Fruit fly (Drosophila melanogaster): ENCODE measurements around the gene alphaTub85E.

alphaTub85E gene

DNA sequence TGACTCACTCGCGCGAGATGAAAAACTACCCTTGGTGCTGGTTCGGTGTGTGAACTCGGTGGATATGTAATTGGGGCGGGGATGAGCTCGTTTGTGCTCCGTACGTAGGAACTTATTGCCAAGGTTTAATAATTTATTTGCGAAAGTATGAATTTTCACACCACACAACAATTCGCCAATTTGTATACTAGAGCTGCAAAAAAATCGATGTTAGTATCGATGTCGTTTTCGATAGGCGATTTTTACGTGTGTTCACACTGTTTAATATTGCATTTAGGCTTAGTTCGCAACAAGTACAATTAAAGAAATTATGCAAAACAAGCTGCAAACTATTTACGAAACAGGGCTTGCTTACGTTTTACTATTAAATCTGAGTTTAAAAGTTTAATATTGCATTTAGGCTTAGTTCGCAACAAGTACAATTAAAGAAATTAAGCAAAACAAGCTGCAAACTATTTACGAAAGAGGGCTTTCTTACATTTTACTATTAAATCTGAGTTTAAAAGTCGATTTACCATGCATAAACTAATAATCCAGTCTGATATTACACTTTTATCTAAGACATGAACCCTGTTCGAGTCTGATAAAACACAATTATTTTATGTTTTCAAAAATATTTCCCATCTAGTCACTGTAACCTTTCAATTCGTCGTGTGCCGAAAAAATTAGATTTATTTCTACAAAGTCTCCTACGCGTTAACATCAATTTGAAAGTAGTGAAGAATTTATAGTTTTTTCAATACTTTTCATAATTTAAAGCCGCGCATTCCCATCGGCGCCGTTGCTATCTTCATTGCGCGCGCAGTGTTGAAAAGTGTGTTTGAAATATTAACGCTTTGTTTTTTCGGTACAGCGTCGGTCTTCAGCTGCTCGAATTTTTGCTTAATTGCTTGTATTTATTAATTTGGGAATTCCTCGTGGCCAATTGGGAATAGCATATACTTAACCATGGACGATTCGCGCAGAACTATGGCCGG, 30.2 kb upstream of the alphaTub85E start, which contains the start of the genes Snap24 and CG8478 (continued):
- TF ChIP-seq eyg (GFP tag; optimal IDR thresholded peaks at IDR 0.05) (no peak), ci (GFP tag; IDR thresholded peaks at IDR 0.05) (no peak), schlank (tag; optimal IDR thresholded peaks at IDR 0.05) (no peak), CG11504 (tag; optimal IDR thresholded peaks at IDR 0.05) (no peak), ind (GFP tag; optimal IDR thresholded peaks at IDR 0.05) (no peak), HLH4C (GFP tag; IDR thresholded peaks at IDR 0.05; ENCODE audit: partially characterized antibody) (peak; percentile 77), amos (GFP tag; IDR thresholded peaks at IDR 0.05; ENCODE audit: partially characterized antibody) (peak; percentile 88), CG13624 (GFP tag; optimal IDR thresholded peaks at IDR 0.05) (no peak), her (GFP tag; optimal IDR thresholded peaks at IDR 0.05) (no peak), ham (GFP tag; IDR thresholded peaks at IDR 0.05) (no peak), nom (GFP tag; optimal IDR thresholded peaks at IDR 0.05) (no peak), sna (GFP tag; IDR thresholded peaks at IDR 0.05; ENCODE audit: partially characterized antibody) (peak; percentile 74), CG33213 (GFP tag; optimal IDR thresholded peaks at IDR 0.05) (no peak), CG7987 (GFP tag; optimal IDR thresholded peaks at IDR 0.05) (no peak), pfk (GFP tag; optimal IDR thresholded peaks at IDR 0.05) (no peak), CG34224 (GFP tag; IDR thresholded peaks at IDR 0.05; ENCODE audit: partially characterized antibody) (peak; percentile 79), CG12299 (tag; optimal IDR thresholded peaks at IDR 0.05) (no peak), CG8765 (GFP tag; IDR thresholded peaks at IDR 0.05) (no peak), nau (GFP tag; optimal IDR thresholded peaks at IDR 0.05) (no peak), Ada2b (GFP tag; IDR thresholded peaks at IDR 0.05) (no peak), cad (GFP tag; optimal IDR thresholded peaks at IDR 0.05) (no peak), knrl (GFP tag; IDR thresholded peaks at IDR 0.05; ENCODE audit: partially characterized antibody) (peak; percentile 82), CG2202 (tag; optimal IDR thresholded peaks at IDR 0.05) (no peak), CG7786 (GFP tag; optimal IDR thresholded peaks at IDR 0.05) (no peak), CG18262 (tag; optimal IDR thresholded peaks at IDR 0.05) (no peak), Sry-δ (GFP tag; optimal IDR thresholded peaks at IDR 0.05) (peak; percentile 88), CoRest (tag; optimal IDR thresholded peaks at IDR 0.05) (peak; percentile 15), ftz-f1 (GFP tag; optimal IDR thresholded peaks at IDR 0.05) (no peak), CG17361 (GFP tag; IDR thresholded peaks at IDR 0.05) (peak; percentile 43; the same call in 1 of the 3 replicates), corto (GFP tag; optimal IDR thresholded peaks at IDR 0.05) (no peak), CG2116 (GFP tag; optimal IDR thresholded peaks at IDR 0.05) (peak; percentile 66), CG15514 (GFP tag; optimal IDR thresholded peaks at IDR 0.05) (peak; percentile 23), wek (GFP tag; optimal IDR thresholded peaks at IDR 0.05) (no peak), CG4820 (GFP tag; optimal IDR thresholded peaks at IDR 0.05) (no peak), CG11398 (GFP tag; optimal IDR thresholded peaks at IDR 0.05) (no peak), aop (GFP tag; IDR thresholded peaks at IDR 0.05) (no peak), CG13296 (GFP tag; optimal IDR thresholded peaks at IDR 0.05) (no peak), h (optimal IDR thresholded peaks at IDR 0.05) (no peak)

Measured in whole organism, embryonic.